Worm (Caenorhabditis elegans): Measurements from ENCODE around the gene aakb-2.

- TF ChIP-seq ztf-29 (GFP tag; IDR thresholded peaks at IDR 0.05) (no peak), ref-1 (GFP tag; conservative IDR thresholded peaks at IDR 0.05) (no peak), klf-2 (GFP tag; conservative IDR thresholded peaks at IDR 0.05) (no peak), med-1 (GFP tag; optimal IDR thresholded peaks at IDR 0.05; ENCODE audit: insufficient read depth) (no peak), T22C8.4 (GFP tag; IDR thresholded peaks at IDR 0.05) (no peak), cog-1 (tag; optimal IDR thresholded peaks at IDR 0.05) (no peak), flt-1 (GFP tag; IDR thresholded peaks at IDR 0.05) (no peak), ztf-23 (GFP tag; IDR thresholded peaks at IDR 0.05) (no peak)
Measured at ce11 chrIII:11200879-11201518, 35.9 kb upstream of the aakb-2 start.
